Comparison of ENCODE assay signal across 1 fruit fly cellular context in the genomic region with DNA sequence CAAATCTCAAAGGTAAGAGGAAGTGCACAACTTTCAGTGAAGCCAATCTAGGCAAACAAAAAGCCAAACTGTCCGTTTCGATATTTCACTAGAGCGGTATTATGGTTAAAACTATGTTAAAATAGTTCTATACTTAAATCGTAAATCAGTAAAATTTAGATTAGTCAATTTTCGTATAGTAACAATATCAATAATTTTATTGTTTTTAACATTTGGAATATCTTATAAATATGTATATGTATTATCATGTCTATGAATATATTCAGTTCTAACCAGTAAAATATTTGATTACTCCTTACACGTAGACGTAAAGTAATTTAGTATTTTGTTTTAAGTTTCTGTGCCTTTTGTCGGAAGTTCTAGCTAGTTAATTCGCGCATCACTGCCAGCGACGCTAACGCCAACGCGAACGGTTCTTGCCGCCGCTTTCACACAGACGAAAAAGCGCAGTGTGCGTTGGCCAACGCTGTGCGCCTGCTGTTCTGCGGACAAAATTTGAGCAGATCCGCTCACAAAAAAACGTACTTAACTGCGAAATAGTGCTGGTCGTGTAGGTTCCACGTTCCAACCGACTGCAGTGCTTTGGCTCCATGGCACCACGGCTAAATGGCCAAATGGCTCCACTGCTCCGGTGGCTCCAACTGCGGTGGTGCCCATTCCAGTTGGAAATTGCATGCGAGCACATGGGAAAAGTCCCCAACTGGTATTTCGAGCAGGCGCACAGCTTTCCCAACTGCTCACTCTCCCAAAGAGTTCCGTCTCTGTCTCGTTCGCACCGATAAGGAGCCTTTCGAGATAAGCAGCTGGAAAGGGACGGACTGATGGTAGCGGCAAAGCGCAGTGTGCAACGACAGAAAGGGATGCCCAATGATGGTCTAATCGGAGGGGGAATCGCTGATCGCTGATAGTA.
TF ChIP-seq lines count a peak whose summit lies in the region.

No protein-coding gene starts in this region.

TF ChIP-seq in whole organism, embryonic, 481 proteins besides CTCF, POLR2A, EP300 and RAD21 (continued from another document):
- TF ChIP-seq CG2678 (tag; optimal IDR thresholded peaks at IDR 0.05; lab: Kevin White, UChicago) = peak; percentile 23
- no peak for TF ChIP-seq CG18476 (GFP tag; optimal IDR thresholded peaks at IDR 0.05; lab: Kevin White, UChicago)
- 0 out of 2 replicates have a peak, but pooled peaks have one; percentile 31 for TF ChIP-seq CG4360 (GFP tag; IDR thresholded peaks at IDR 0.05; lab: Robert Waterston, UW)
- peak; percentile 6 for TF ChIP-seq Bteb2 (GFP tag; optimal IDR thresholded peaks at IDR 0.05; lab: Kevin White, UChicago)
- peak; percentile 41 for TF ChIP-seq Ssrp (tag; optimal IDR thresholded peaks at IDR 0.05; lab: Kevin White, UChicago)
- no peak for TF ChIP-seq cas (GFP tag; IDR thresholded peaks at IDR 0.05; lab: Robert Waterston, UW)
- peak; percentile 16 for TF ChIP-seq Nf-YC (tag; optimal IDR thresholded peaks at IDR 0.05; lab: Kevin White, UChicago)
- peak; percentile 29; the same call in 1 of the 3 replicates for TF ChIP-seq zfh1 (GFP tag; IDR thresholded peaks at IDR 0.05; lab: Robert Waterston, UW)
- TF ChIP-seq CG31224 (GFP tag; IDR thresholded peaks at IDR 0.05; lab: Robert Waterston, UW) = peak; percentile 100
- TF ChIP-seq CG9215 (GFP tag; IDR thresholded peaks at IDR 0.05; lab: Robert Waterston, UW) = peak; percentile 42; the same call in 1 of the 2 replicates
- no peak for TF ChIP-seq NC2β (GFP tag; optimal IDR thresholded peaks at IDR 0.05; lab: Kevin White, UChicago)
- no peak for TF ChIP-seq Rx (GFP tag; IDR thresholded peaks at IDR 0.05; lab: Robert Waterston, UW)
- no peak for TF ChIP-seq vvl (GFP tag; IDR thresholded peaks at IDR 0.05; lab: Robert Waterston, UW)
- no peak for TF ChIP-seq croc (GFP tag; conservative IDR thresholded peaks at IDR 0.05; lab: Robert Waterston, UW)
- TF ChIP-seq Sox100B (GFP tag; optimal IDR thresholded peaks at IDR 0.05; lab: Kevin White, UChicago) = peak; percentile 62
- TF ChIP-seq CG17328 (GFP tag; IDR thresholded peaks at IDR 0.05; lab: Robert Waterston, UW) = 0 out of 2 replicates have a peak, but pooled peaks have one; percentile 25
- TF ChIP-seq Rfx (GFP tag; IDR thresholded peaks at IDR 0.05; lab: Robert Waterston, UW) = peak; percentile 43; the same call in 1 of the 2 replicates
- peak; percentile 16 for TF ChIP-seq Dad (GFP tag; optimal IDR thresholded peaks at IDR 0.05; lab: Kevin White, UChicago)
- no peak for TF ChIP-seq da (GFP tag; optimal IDR thresholded peaks at IDR 0.05; lab: Kevin White, UChicago)
- TF ChIP-seq Dll (GFP tag; IDR thresholded peaks at IDR 0.05; lab: Robert Waterston, UW; ENCODE audit: partially characterized antibody) = peak; percentile 49; the same call in 2 of the 4 replicates
- TF ChIP-seq Blimp-1 (GFP tag; optimal IDR thresholded peaks at IDR 0.05; lab: Kevin White, UChicago) = no peak
- TF ChIP-seq scrt (GFP tag; optimal IDR thresholded peaks at IDR 0.05; lab: Kevin White, UChicago) = no peak
- no peak for TF ChIP-seq CG11723 (GFP tag; optimal IDR thresholded peaks at IDR 0.05; lab: Kevin White, UChicago)
- peak; percentile 0 for TF ChIP-seq CG10979 (tag; optimal IDR thresholded peaks at IDR 0.05; lab: Kevin White, UChicago)
- peak; percentile 91 for TF ChIP-seq sqz (GFP tag; optimal IDR thresholded peaks at IDR 0.05; lab: Kevin White, UChicago)
- no peak for TF ChIP-seq Lim3 (GFP tag; IDR thresholded peaks at IDR 0.05; lab: Robert Waterston, UW)
- TF ChIP-seq CG31365 (tag; optimal IDR thresholded peaks at IDR 0.05; lab: Kevin White, UChicago) = peak; percentile 45
- TF ChIP-seq Trl (optimal IDR thresholded peaks at IDR 0.05; lab: Kevin White, UChicago) = no peak
- TF ChIP-seq Trl (GFP tag; optimal IDR thresholded peaks at IDR 0.05; lab: Kevin White, UChicago) = no peak
- TF ChIP-seq bbx (GFP tag; IDR thresholded peaks at IDR 0.05; lab: Robert Waterston, UW; ENCODE audit: partially characterized antibody) = peak; percentile 80
- peak; percentile 13 for TF ChIP-seq CG1233 (GFP tag; optimal IDR thresholded peaks at IDR 0.05; lab: Kevin White, UChicago)
- peak; percentile 32 for TF ChIP-seq CG4424 (GFP tag; optimal IDR thresholded peaks at IDR 0.05; lab: Kevin White, UChicago)
- no peak for TF ChIP-seq Atf3 (GFP tag; optimal IDR thresholded peaks at IDR 0.05; lab: Kevin White, UChicago)
- TF ChIP-seq Nf-YA (GFP tag; IDR thresholded peaks at IDR 0.05; lab: Robert Waterston, UW) = no peak
- TF ChIP-seq CG7556 (GFP tag; optimal IDR thresholded peaks at IDR 0.05; lab: Kevin White, UChicago) = peak; percentile 36
- no peak for TF ChIP-seq CG3726 (GFP tag; IDR thresholded peaks at IDR 0.05; lab: Robert Waterston, UW)
- no peak for TF ChIP-seq nerfin-1 (tag; optimal IDR thresholded peaks at IDR 0.05; lab: Kevin White, UChicago)
- TF ChIP-seq CG11560 (tag; IDR thresholded peaks at IDR 0.05; lab: Robert Waterston, UW) = no peak
- no peak for TF ChIP-seq B-H1 (GFP tag; IDR thresholded peaks at IDR 0.05; lab: Robert Waterston, UW)
- TF ChIP-seq CG7987 (GFP tag; optimal IDR thresholded peaks at IDR 0.05; lab: Kevin White, UChicago) = peak; percentile 16
- TF ChIP-seq CG15514 (GFP tag; optimal IDR thresholded peaks at IDR 0.05; lab: Kevin White, UChicago) = peak; percentile 69
- TF ChIP-seq CG11504 (tag; optimal IDR thresholded peaks at IDR 0.05; lab: Kevin White, UChicago) = peak; percentile 50
- TF ChIP-seq lbe (GFP tag; optimal IDR thresholded peaks at IDR 0.05; lab: Kevin White, UChicago) = peak; percentile 39
- peak; percentile 23; the same call in 1 of the 2 replicates for TF ChIP-seq Oaz (GFP tag; IDR thresholded peaks at IDR 0.05; lab: Robert Waterston, UW)
- TF ChIP-seq run (tag; optimal IDR thresholded peaks at IDR 0.05; lab: Kevin White, UChicago) = no peak
- peak; percentile 42 for TF ChIP-seq CG30403 (GFP tag; optimal IDR thresholded peaks at IDR 0.05; lab: Kevin White, UChicago)
- no peak for TF ChIP-seq Ptx1 (GFP tag; IDR thresholded peaks at IDR 0.05; lab: Robert Waterston, UW)
- peak; percentile 37 for TF ChIP-seq her (GFP tag; optimal IDR thresholded peaks at IDR 0.05; lab: Kevin White, UChicago)
- TF ChIP-seq luna (GFP tag; optimal IDR thresholded peaks at IDR 0.05; lab: Kevin White, UChicago) = no peak
- TF ChIP-seq CG18262 (tag; optimal IDR thresholded peaks at IDR 0.05; lab: Kevin White, UChicago) = peak; percentile 46
- TF ChIP-seq CG34422 (GFP tag; IDR thresholded peaks at IDR 0.05; lab: Robert Waterston, UW) = peak; percentile 61; the same call in 1 of the 3 replicates
- peak; percentile 25 for TF ChIP-seq bigmax (GFP tag; optimal IDR thresholded peaks at IDR 0.05; lab: Kevin White, UChicago)
- TF ChIP-seq BtbVII (GFP tag; optimal IDR thresholded peaks at IDR 0.05; lab: Kevin White, UChicago) = no peak
- TF ChIP-seq CG17912 (GFP tag; optimal IDR thresholded peaks at IDR 0.05; lab: Kevin White, UChicago) = peak; percentile 41
- TF ChIP-seq Pdp1 (GFP tag; optimal IDR thresholded peaks at IDR 0.05; lab: Kevin White, UChicago) = peak in 1 of 2 experiments; percentile 51
- no peak for TF ChIP-seq CG13775 (GFP tag; optimal IDR thresholded peaks at IDR 0.05; lab: Kevin White, UChicago)
- TF ChIP-seq CG14050 (GFP tag; IDR thresholded peaks at IDR 0.05; lab: Robert Waterston, UW) = no peak
- peak; percentile 6 for TF ChIP-seq NK7.1 (GFP tag; optimal IDR thresholded peaks at IDR 0.05; lab: Kevin White, UChicago)
- TF ChIP-seq CG12219 (GFP tag; optimal IDR thresholded peaks at IDR 0.05; lab: Kevin White, UChicago) = no peak
- TF ChIP-seq Usf (GFP tag; optimal IDR thresholded peaks at IDR 0.05; lab: Kevin White, UChicago) = no peak
- peak; percentile 43; the same call in 1 of the 2 replicates for TF ChIP-seq NFAT (GFP tag; IDR thresholded peaks at IDR 0.05; lab: Robert Waterston, UW)
- TF ChIP-seq Hr78 (GFP tag; optimal IDR thresholded peaks at IDR 0.05; lab: Kevin White, UChicago) = no peak
- TF ChIP-seq dan (GFP tag; IDR thresholded peaks at IDR 0.05; lab: Robert Waterston, UW) = no peak
- TF ChIP-seq twi (tag; optimal IDR thresholded peaks at IDR 0.05; lab: Kevin White, UChicago) = peak; percentile 40
- TF ChIP-seq Atf-2 (GFP tag; optimal IDR thresholded peaks at IDR 0.05; lab: Kevin White, UChicago) = no peak
